Worm (Caenorhabditis elegans) whole organism, young adult: ENCODE results near the gene F01G4.4.

Source experiments
- B0035.1 ChIP-seq: sonication (generic microtip); optimal IDR thresholded peaks from 2 replicates; lab custom pipeline; 2016; ENCODE audit warnings: missing genetic modification characterization, mild to moderate bottlenecking, missing compliant biosample characterization, missing genotype, missing genetic modification reagents
- Y67H2A.10 ChIP-seq: fragments of 200-800 bp; sonication (Bioruptor generic); conservative IDR thresholded peaks from 2 replicates; pipeline ENCODE4 v1.3.6; 2022; ENCODE audit warnings: missing genetic modification reagents, missing genetic modification characterization, missing compliant biosample characterization
- Y79H2A.3 ChIP-seq: fragments of 200-800 bp; sonication (Bioruptor generic); conservative IDR thresholded peaks from 2 replicates; pipeline ENCODE4 v1.3.6; 2022; ENCODE audit warnings: missing genetic modification reagents, missing genetic modification characterization, missing compliant biosample characterization
- ama-1 ChIP-seq, 3 experiments: fragments of 150-350 bp in 1 of 3; sonication (generic microtip) in 2 of 3; optimal IDR thresholded peaks; 2 replicates each; lab custom pipeline; 2014 to 2018; ENCODE audit warnings: missing biosample characterization in 2 of 3, missing genetic modification characterization in 2 of 3, missing genetic modification reagents in 2 of 3
- ceh-91 ChIP-seq: fragments of 200-800 bp; sonication (Bioruptor generic); IDR thresholded peaks from 2 replicates; pipeline ENCODE4 v1.3.6; 2022; ENCODE audit warnings: missing genetic modification reagents, missing genetic modification characterization, missing compliant biosample characterization
- ekl-4 ChIP-seq: fragments of 200-800 bp; sonication (Bioruptor generic); IDR thresholded peaks from 2 replicates; pipeline ENCODE4 v1.3.6; 2022; ENCODE audit warnings: missing genetic modification reagents, missing genetic modification characterization, missing compliant biosample characterization
- hmg-20 ChIP-seq: fragments of 200-800 bp; sonication (Bioruptor generic); IDR thresholded peaks from 2 replicates; pipeline ENCODE4 v1.3.6; 2022; ENCODE audit warnings: missing genetic modification reagents, missing genetic modification characterization, missing compliant biosample characterization
- mel-28 ChIP-seq: sonication (generic microtip); optimal IDR thresholded peaks from 2 replicates; lab custom pipeline; 2016; ENCODE audit warnings: borderline replicate concordance, mild to moderate bottlenecking, missing genetic modification characterization, missing compliant biosample characterization
- nfya-1 ChIP-seq: sonication (generic microtip); optimal IDR thresholded peaks from 2 replicates; lab custom pipeline; 2017; ENCODE audit warnings: antibody characterized with exemption, missing compliant biosample characterization, missing genetic modification characterization, borderline replicate concordance; ENCODE audit not compliant: insufficient read depth
- nhr-80 ChIP-seq: sonication (generic microtip); optimal IDR thresholded peaks from 2 replicates; lab custom pipeline; 2016; ENCODE audit warnings: missing genetic modification characterization, missing compliant biosample characterization
- pbrm-1 ChIP-seq: fragments of 200-800 bp; sonication (Bioruptor generic); IDR thresholded peaks from 2 replicates; pipeline ENCODE4 v1.3.6; 2022; ENCODE audit warnings: missing genetic modification reagents, missing genetic modification characterization, missing compliant biosample characterization
- pha-4 ChIP-seq: fragments of 150-350 bp; sonication (generic microtip); optimal IDR thresholded peaks from 2 replicates; lab custom pipeline; 2014; ENCODE audit warnings: missing biosample characterization, missing genetic modification reagents, missing genetic modification characterization
- snpc-4 ChIP-seq, 5 experiments: fragments of 150-350 bp in 1 of 5; sonication (generic microtip) in 4 of 5; optimal IDR thresholded peaks; 2 replicates each; lab custom pipeline; 2014 to 2018; ENCODE audit warnings: missing genetic modification characterization in 5 of 5, missing biosample characterization in 3 of 5, antibody characterized with exemption in 2 of 5, mild to moderate bottlenecking in 2 of 5, missing compliant biosample characterization in 2 of 5, missing genotype in 2 of 5, moderate library complexity in 2 of 5, missing genetic modification reagents in 1 of 5
- unc-62 ChIP-seq: fragments of 150-350 bp; optimal IDR thresholded peaks from 2 replicates; lab custom pipeline; 2014; ENCODE audit warnings: missing biosample characterization, missing genetic modification reagents, missing genetic modification characterization

DNA sequence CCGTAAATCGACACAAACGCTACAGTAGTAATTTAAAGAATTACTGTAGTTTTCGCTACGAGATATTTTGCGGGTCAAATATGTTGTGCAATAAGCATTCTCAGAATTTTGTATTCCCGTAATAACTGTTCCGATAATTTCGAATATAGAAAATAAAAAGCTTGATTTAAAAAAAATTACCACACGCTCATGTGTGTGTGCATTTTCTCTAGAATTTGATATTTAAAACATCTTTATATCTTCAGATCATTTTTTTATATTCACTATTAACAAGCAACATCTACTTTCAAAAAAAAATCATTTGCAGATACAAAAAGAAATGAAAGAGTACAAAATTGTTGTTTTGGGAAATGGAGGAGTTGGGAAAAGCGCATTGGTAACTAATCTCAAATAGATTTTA lies 33.8 kb downstream of the F01G4.4 start, which contains the start of gene rap-3:
- TF ChIP-seq ceh-91 (no peak), pha-4 (tag; lab: Kevin White, UChicago) (no peak), B0035.1 (no peak), hmg-20 (no peak), nfya-1 (tag; lab: Kevin White, UChicago) (no peak), mel-28 (tag; lab: Kevin White, UChicago) (no peak), Y67H2A.10 (GFP tag; lab: Robert Waterston, UW) (no peak), snpc-4 (GFP tag; optimal IDR thresholded peaks at IDR 0.05; lab: Kevin White, UChicago) (no peak), snpc-4 (tag; optimal IDR thresholded peaks at IDR 0.05; lab: Kevin White, UChicago) (no peak), ama-1 (optimal IDR thresholded peaks at IDR 0.05; lab: Kevin White, UChicago) (no peak), ama-1 (GFP tag; optimal IDR thresholded peaks at IDR 0.05; lab: Kevin White, UChicago) (no peak), nhr-80 (tag; lab: Kevin White, UChicago) (no peak), Y79H2A.3 (GFP tag; lab: Robert Waterston, UW) (no peak), pbrm-1 (GFP tag; lab: Robert Waterston, UW) (no peak), ekl-4 (no peak), unc-62 (no peak)
